Worm (Caenorhabditis elegans) whole organism, L1 larva: ENCODE results near the gene bcl-7.

ENCODE experiments used
- egl-27 ChIP-seq, 2 experiments: fragments of 150-350 bp in 1 of 2; sonication (generic microtip); optimal IDR thresholded peaks; 3 replicates each; lab custom pipeline; 2017 to 2018; ENCODE audit warnings: missing biosample characterization in 2 of 2, missing genetic modification characterization in 2 of 2, missing genetic modification reagents in 2 of 2
- lin-35 ChIP-seq, 2 experiments: fragments of 150-350 bp; optimal IDR thresholded peaks; 2 replicates each; lab custom pipeline; 2014; ENCODE audit warnings: missing biosample characterization in 2 of 2, missing genetic modification characterization in 2 of 2, missing genetic modification reagents in 2 of 2
- nhr-12 ChIP-seq: sonication (generic microtip); optimal IDR thresholded peaks from 2 replicates; lab custom pipeline; 2017; ENCODE audit warnings: missing biosample characterization, missing genetic modification characterization
- nhr-19 ChIP-seq: fragments of 200-800 bp; sonication (Bioruptor generic); conservative IDR thresholded peaks from 2 replicates; pipeline ENCODE4 v1.3.6; 2022; ENCODE audit warnings: missing genetic modification characterization, missing compliant biosample characterization

ce11 chrIII:5895913-5896312, 30.0 kb upstream of the bcl-7 start, which contains the start of gene pxl-1:
- TF ChIP-seq nhr-19 (GFP tag; lab: Robert Waterston, UW) (no peak), egl-27 (tag; optimal IDR thresholded peaks at IDR 0.05; lab: Kevin White, UChicago) (no peak), nhr-12 (tag; lab: Kevin White, UChicago) (no peak), lin-35 (GFP tag; optimal IDR thresholded peaks at IDR 0.05; lab: Kevin White, UChicago) (no peak)
